Worm (Caenorhabditis elegans) whole organism, young adult: ENCODE data around the gene srbc-44.

Source experiments
- F55B11.4 ChIP-seq: sonication (generic microtip); optimal IDR thresholded peaks from 2 replicates; lab custom pipeline; 2016; ENCODE audit warnings: missing compliant biosample characterization, missing genetic modification characterization, borderline replicate concordance; ENCODE audit not compliant: insufficient read depth
- ama-1 ChIP-seq, 3 experiments: fragments of 150-350 bp in 1 of 3; sonication (generic microtip) in 2 of 3; optimal IDR thresholded peaks; 2 replicates each; lab custom pipeline; 2014 to 2018; ENCODE audit warnings: missing biosample characterization in 2 of 3, missing genetic modification characterization in 2 of 3, missing genetic modification reagents in 2 of 3
- die-1 ChIP-seq: sonication (generic microtip); optimal IDR thresholded peaks from 2 replicates; lab custom pipeline; 2016; ENCODE audit warnings: missing genotype, mild to moderate bottlenecking, missing genetic modification characterization, missing compliant biosample characterization
- dpl-1 ChIP-seq: fragments of 150-350 bp; optimal IDR thresholded peaks from 2 replicates; lab custom pipeline; 2014; ENCODE audit warnings: missing biosample characterization, missing genetic modification reagents, missing genetic modification characterization
- hmg-1.2 ChIP-seq: fragments of 200-800 bp; sonication (Bioruptor generic); IDR thresholded peaks from 2 replicates; pipeline ENCODE4 v1.3.6; 2022; ENCODE audit warnings: missing genetic modification reagents, missing genetic modification characterization, missing compliant biosample characterization
- nfya-1 ChIP-seq: sonication (generic microtip); optimal IDR thresholded peaks from 2 replicates; lab custom pipeline; 2017; ENCODE audit warnings: antibody characterized with exemption, missing compliant biosample characterization, missing genetic modification characterization, borderline replicate concordance; ENCODE audit not compliant: insufficient read depth
- pha-4 ChIP-seq: fragments of 150-350 bp; sonication (generic microtip); optimal IDR thresholded peaks from 2 replicates; lab custom pipeline; 2014; ENCODE audit warnings: missing biosample characterization, missing genetic modification reagents, missing genetic modification characterization
- tbx-9 ChIP-seq: sonication (generic microtip); optimal IDR thresholded peaks from 2 replicates; lab custom pipeline; 2016; ENCODE audit warnings: borderline replicate concordance, missing genetic modification characterization, inconsistent platforms, missing compliant biosample characterization

DNA sequence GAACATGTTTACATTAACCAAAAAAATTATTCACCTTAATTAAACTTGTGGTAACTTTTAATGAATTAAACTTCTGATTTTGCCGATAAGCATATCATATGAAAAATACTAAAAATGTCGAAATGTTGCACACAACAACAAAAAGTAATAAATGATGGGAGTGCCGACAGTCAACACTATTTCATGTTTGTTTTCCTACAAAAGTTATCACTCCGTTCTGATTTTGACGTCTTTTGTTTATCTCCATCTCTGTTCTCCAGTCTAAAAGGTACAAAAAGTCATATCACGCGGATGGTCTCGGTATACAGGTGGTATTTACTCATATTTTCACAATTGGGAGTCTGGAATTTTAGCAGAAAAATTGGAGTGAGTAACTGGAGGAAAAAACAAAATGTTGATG lies 27.0 kb upstream of the srbc-44 start:
- no peak for TF ChIP-seq die-1 (tag; lab: Kevin White, UChicago)
- TF ChIP-seq tbx-9 (tag; lab: Kevin White, UChicago) = no peak
- peak; percentile 9 for TF ChIP-seq pha-4
- TF ChIP-seq nfya-1 (tag; lab: Kevin White, UChicago) = no peak
- no peak for TF ChIP-seq dpl-1 (GFP tag; lab: Kevin White, UChicago)
- TF ChIP-seq F55B11.4 (tag; lab: Kevin White, UChicago) = no peak
- TF ChIP-seq ama-1 (optimal IDR thresholded peaks at IDR 0.05; lab: Kevin White, UChicago) = no peak
- no peak for TF ChIP-seq ama-1 (GFP tag; optimal IDR thresholded peaks at IDR 0.05; lab: Kevin White, UChicago)
- no peak for TF ChIP-seq hmg-1.2 (GFP tag; lab: Robert Waterston, UW)
